Fruit fly (Drosophila melanogaster): ENCODE measurements around the gene Gnpnat.

dm6 chr3R:29757226-29757625 is 19.2 kb downstream of the Gnpnat start:
- TF ChIP-seq Myc (optimal IDR thresholded peaks at IDR 0.05): no peak
- no peak for TF ChIP-seq dsf (GFP tag; optimal IDR thresholded peaks at IDR 0.05; ENCODE audit: borderline replicate concordance)
- no peak for TF ChIP-seq psq (GFP tag; optimal IDR thresholded peaks at IDR 0.05)
- TF ChIP-seq Mio (GFP tag; optimal IDR thresholded peaks at IDR 0.05): no peak
